Worm (Caenorhabditis elegans) whole organism, young adult: ENCODE results near the gene Y55F3BR.1.

Experiments used
- B0019.2 ChIP-seq: fragments of 200-800 bp; sonication (Bioruptor generic); conservative IDR thresholded peaks from 2 replicates; pipeline ENCODE4 v1.3.6; 2022; ENCODE audit warnings: missing genetic modification reagents, missing genetic modification characterization, missing compliant biosample characterization
- B0336.3 ChIP-seq: fragments of 200-800 bp; sonication (Bioruptor generic); IDR thresholded peaks from 2 replicates; pipeline ENCODE4 v1.3.6; 2022; ENCODE audit warnings: missing genetic modification characterization, missing compliant biosample characterization
- D2030.7 ChIP-seq: fragments of 200-800 bp; sonication (Bioruptor generic); IDR thresholded peaks from 2 replicates; pipeline ENCODE4 v1.3.6; 2022; ENCODE audit warnings: missing genetic modification reagents, missing genetic modification characterization, missing compliant biosample characterization
- F22D6.2 ChIP-seq: sonication (generic microtip); optimal IDR thresholded peaks from 2 replicates; lab custom pipeline; 2016; ENCODE audit warnings: mild to moderate bottlenecking, missing genetic modification characterization, missing compliant biosample characterization
- F57C9.4 ChIP-seq: sonication (generic microtip); optimal IDR thresholded peaks from 2 replicates; lab custom pipeline; 2017; ENCODE audit warnings: mild to moderate bottlenecking, missing genetic modification characterization, missing compliant biosample characterization
- K11D2.4 ChIP-seq: fragments of 200-800 bp; sonication (Bioruptor generic); IDR thresholded peaks from 2 replicates; pipeline ENCODE4 v1.3.6; 2022; ENCODE audit warnings: missing genetic modification reagents, missing genetic modification characterization, missing compliant biosample characterization
- K12H6.12 ChIP-seq: fragments of 200-800 bp; sonication (Bioruptor generic); optimal IDR thresholded peaks from 2 replicates; lab custom pipeline; 2018; ENCODE audit warnings: mild to moderate bottlenecking, missing genetic modification characterization, missing compliant biosample characterization
- Y53F4B.3 ChIP-seq: fragments of 200-800 bp; sonication (Bioruptor generic); IDR thresholded peaks from 2 replicates; pipeline ENCODE4 v1.3.6; 2022; ENCODE audit warnings: missing genetic modification reagents, missing genetic modification characterization, missing compliant biosample characterization
- Y56A3A.18 ChIP-seq: fragments of 200-800 bp; sonication (Bioruptor generic); IDR thresholded peaks from 2 replicates; pipeline ENCODE4 v1.3.6; 2022; ENCODE audit warnings: missing genetic modification reagents, missing genetic modification characterization, missing compliant biosample characterization
- aptf-2 ChIP-seq: fragments of 200-800 bp; sonication (Bioruptor generic); conservative IDR thresholded peaks from 2 replicates; pipeline ENCODE4 v1.3.6; 2022; ENCODE audit warnings: missing genetic modification reagents, missing genetic modification characterization, missing compliant biosample characterization
- attf-5 ChIP-seq: fragments of 200-800 bp; sonication (Bioruptor generic); optimal IDR thresholded peaks from 2 replicates; lab custom pipeline; 2018; ENCODE audit warnings: mild to moderate bottlenecking, missing genetic modification characterization, missing compliant biosample characterization
- bed-1 ChIP-seq: fragments of 200-800 bp; sonication (Bioruptor generic); IDR thresholded peaks from 2 replicates; pipeline ENCODE4 v1.3.6; 2022; ENCODE audit warnings: missing genetic modification reagents, missing genetic modification characterization, missing compliant biosample characterization
- cebp-2 ChIP-seq: fragments of 200-800 bp; sonication (Bioruptor generic); IDR thresholded peaks from 2 replicates; pipeline ENCODE4 v1.3.6; 2022; ENCODE audit warnings: missing genetic modification characterization, missing compliant biosample characterization
- ceh-27 ChIP-seq: fragments of 200-800 bp; sonication (Bioruptor generic); optimal IDR thresholded peaks from 2 replicates; lab custom pipeline; 2018; ENCODE audit warnings: mild to moderate bottlenecking, missing genetic modification characterization, moderate library complexity, missing compliant biosample characterization
- ceh-40 ChIP-seq: fragments of 200-800 bp; sonication (Bioruptor generic); IDR thresholded peaks from 2 replicates; pipeline ENCODE4 v1.3.6; 2022; ENCODE audit warnings: missing genetic modification characterization, missing compliant biosample characterization
- dox-1 ChIP-seq: fragments of 200-800 bp; sonication (Bioruptor generic); IDR thresholded peaks from 2 replicates; pipeline ENCODE4 v1.3.6; 2022; ENCODE audit warnings: missing genetic modification reagents, missing genetic modification characterization, missing compliant biosample characterization
- dpff-1 ChIP-seq: sonication (generic microtip); optimal IDR thresholded peaks from 2 replicates; lab custom pipeline; 2017; ENCODE audit warnings: mild to moderate bottlenecking, missing genetic modification characterization, missing compliant biosample characterization
- dpl-1 ChIP-seq: fragments of 150-350 bp; optimal IDR thresholded peaks from 2 replicates; lab custom pipeline; 2014; ENCODE audit warnings: missing biosample characterization, missing genetic modification reagents, missing genetic modification characterization
- egl-44 ChIP-seq: fragments of 200-800 bp; sonication (Bioruptor generic); IDR thresholded peaks from 2 replicates; pipeline ENCODE4 v1.3.6; 2022; ENCODE audit warnings: missing genetic modification reagents, missing genetic modification characterization, missing compliant biosample characterization
- ekl-4 ChIP-seq: fragments of 200-800 bp; sonication (Bioruptor generic); IDR thresholded peaks from 2 replicates; pipeline ENCODE4 v1.3.6; 2022; ENCODE audit warnings: missing genetic modification reagents, missing genetic modification characterization, missing compliant biosample characterization
- him-1 ChIP-seq: sonication (generic microtip); optimal IDR thresholded peaks from 2 replicates; lab custom pipeline; 2016; ENCODE audit warnings: missing genotype, missing genetic modification reagents, missing genetic modification characterization, missing compliant biosample characterization
- hlh-12 ChIP-seq: sonication (generic microtip); optimal IDR thresholded peaks from 2 replicates; lab custom pipeline; 2016; ENCODE audit warnings: missing genetic modification characterization, missing compliant biosample characterization
- hmg-1.2 ChIP-seq: fragments of 200-800 bp; sonication (Bioruptor generic); IDR thresholded peaks from 2 replicates; pipeline ENCODE4 v1.3.6; 2022; ENCODE audit warnings: missing genetic modification reagents, missing genetic modification characterization, missing compliant biosample characterization
- hrde-1 ChIP-seq: sonication (generic microtip); optimal IDR thresholded peaks from 2 replicates; lab custom pipeline; 2016; ENCODE audit warnings: missing genetic modification characterization, mild to moderate bottlenecking, missing compliant biosample characterization, moderate library complexity, missing genotype, missing genetic modification reagents, borderline replicate concordance
- lin-26 ChIP-seq: fragments of 200-800 bp; sonication (Bioruptor generic); IDR thresholded peaks from 2 replicates; pipeline ENCODE4 v1.3.6; 2022; ENCODE audit warnings: missing genetic modification reagents, missing genetic modification characterization, missing compliant biosample characterization
- lsl-1 ChIP-seq: fragments of 200-800 bp; sonication (Bioruptor generic); optimal IDR thresholded peaks from 2 replicates; lab custom pipeline; 2018; ENCODE audit warnings: mild to moderate bottlenecking, missing genetic modification characterization, moderate library complexity, missing compliant biosample characterization
- madf-3 ChIP-seq: fragments of 200-800 bp; sonication (Bioruptor generic); IDR thresholded peaks from 2 replicates; pipeline ENCODE4 v1.3.6; 2022; ENCODE audit warnings: missing genetic modification reagents, missing genetic modification characterization, missing compliant biosample characterization
- mel-28 ChIP-seq: sonication (generic microtip); optimal IDR thresholded peaks from 2 replicates; lab custom pipeline; 2016; ENCODE audit warnings: borderline replicate concordance, mild to moderate bottlenecking, missing genetic modification characterization, missing compliant biosample characterization
- nfya-1 ChIP-seq: sonication (generic microtip); optimal IDR thresholded peaks from 2 replicates; lab custom pipeline; 2017; ENCODE audit warnings: antibody characterized with exemption, missing compliant biosample characterization, missing genetic modification characterization, borderline replicate concordance; ENCODE audit not compliant: insufficient read depth
- nfyb-1 ChIP-seq: fragments of 200-800 bp; sonication (Bioruptor generic); IDR thresholded peaks from 2 replicates; pipeline ENCODE4 v1.3.6; 2022; ENCODE audit warnings: missing genetic modification reagents, missing genetic modification characterization, missing compliant biosample characterization
- pbrm-1 ChIP-seq: fragments of 200-800 bp; sonication (Bioruptor generic); IDR thresholded peaks from 2 replicates; pipeline ENCODE4 v1.3.6; 2022; ENCODE audit warnings: missing genetic modification reagents, missing genetic modification characterization, missing compliant biosample characterization
- rcor-1 ChIP-seq: fragments of 200-800 bp; sonication (Bioruptor generic); IDR thresholded peaks from 2 replicates; pipeline ENCODE4 v1.3.6; 2022; ENCODE audit warnings: missing genetic modification reagents, missing genetic modification characterization, missing compliant biosample characterization
- rec-8 ChIP-seq, 2 experiments: sonication (generic microtip); optimal IDR thresholded peaks; 2 replicates each; lab custom pipeline; 2016; ENCODE audit warnings: mild to moderate bottlenecking in 2 of 2, missing genetic modification characterization in 2 of 2, missing genetic modification reagents in 2 of 2, missing genotype in 2 of 2, missing biosample characterization in 1 of 2, missing compliant biosample characterization in 1 of 2, moderate library complexity in 1 of 2
- repo-1 ChIP-seq: sonication (generic microtip); optimal IDR thresholded peaks from 2 replicates; lab custom pipeline; 2017; ENCODE audit warnings: mild to moderate bottlenecking, missing genetic modification characterization, missing compliant biosample characterization
- snpc-1.1 ChIP-seq: sonication (generic microtip); optimal IDR thresholded peaks from 2 replicates; lab custom pipeline; 2017; ENCODE audit warnings: missing genetic modification characterization, mild to moderate bottlenecking, missing compliant biosample characterization, antibody characterized with exemption, moderate library complexity, missing genotype, missing genetic modification reagents; ENCODE audit not compliant: insufficient read depth
- snpc-3.4 ChIP-seq: sonication (generic microtip); optimal IDR thresholded peaks from 2 replicates; lab custom pipeline; 2017; ENCODE audit warnings: missing genetic modification characterization, mild to moderate bottlenecking, missing compliant biosample characterization, antibody characterized with exemption, moderate library complexity, missing genotype, missing genetic modification reagents
- somi-1 ChIP-seq: fragments of 200-800 bp; sonication (Bioruptor generic); optimal IDR thresholded peaks from 2 replicates; lab custom pipeline; 2018; ENCODE audit warnings: mild to moderate bottlenecking, missing genetic modification characterization, missing compliant biosample characterization
- tbp1 ChIP-seq: fragments of 200-800 bp; sonication (Bioruptor generic); optimal IDR thresholded peaks from 2 replicates; lab custom pipeline; 2018; ENCODE audit warnings: mild to moderate bottlenecking, missing genetic modification characterization, missing compliant biosample characterization
- tbx-9 ChIP-seq: sonication (generic microtip); optimal IDR thresholded peaks from 2 replicates; lab custom pipeline; 2016; ENCODE audit warnings: borderline replicate concordance, missing genetic modification characterization, inconsistent platforms, missing compliant biosample characterization
- unc-62 ChIP-seq: fragments of 150-350 bp; optimal IDR thresholded peaks from 2 replicates; lab custom pipeline; 2014; ENCODE audit warnings: missing biosample characterization, missing genetic modification reagents, missing genetic modification characterization
- xnd-1 ChIP-seq: sonication (generic microtip); optimal IDR thresholded peaks from 2 replicates; lab custom pipeline; 2016; ENCODE audit warnings: missing genotype, missing genetic modification reagents, missing genetic modification characterization, missing compliant biosample characterization
- ztf-22 ChIP-seq: fragments of 200-800 bp; sonication (Bioruptor generic); optimal IDR thresholded peaks from 2 replicates; lab custom pipeline; 2018; ENCODE audit warnings: mild to moderate bottlenecking, missing genetic modification characterization, moderate library complexity, missing compliant biosample characterization
- ztf-6 ChIP-seq: fragments of 200-800 bp; sonication (Bioruptor generic); IDR thresholded peaks from 2 replicates; pipeline ENCODE4 v1.3.6; 2022; ENCODE audit warnings: missing genetic modification reagents, missing genetic modification characterization, missing compliant biosample characterization

Y55F3BR.1 gene

ce11 chrIV:873174-873788, 1.3 kb upstream of the Y55F3BR.1 start (continued):
- TF ChIP-seq tbp1, result peak; percentile 81
- TF ChIP-seq nfya-1 (tag; lab: Kevin White, UChicago), result no peak
- peak; percentile 6 for TF ChIP-seq snpc-3.4 (tag; lab: Kevin White, UChicago)
- peak in 1 of 2 experiments; percentile 9 for TF ChIP-seq rec-8 (tag; optimal IDR thresholded peaks at IDR 0.05; lab: Kevin White, UChicago)
- TF ChIP-seq tbx-9 (tag; lab: Kevin White, UChicago), result no peak
- TF ChIP-seq madf-3, result no peak
- peak; percentile 2 for TF ChIP-seq dpl-1 (GFP tag; lab: Kevin White, UChicago)
- TF ChIP-seq D2030.7 (GFP tag; lab: Robert Waterston, UW), result peak; percentile 71
- peak; percentile 45 for TF ChIP-seq lsl-1 (GFP tag; lab: Kevin White, UChicago)
- TF ChIP-seq K12H6.12 (tag; lab: Kevin White, UChicago), result no peak
- no peak for TF ChIP-seq unc-62
- no peak for TF ChIP-seq xnd-1
- no peak for TF ChIP-seq repo-1 (tag; lab: Kevin White, UChicago)
- TF ChIP-seq attf-5 (GFP tag; lab: Kevin White, UChicago), result peak; percentile 22
- TF ChIP-seq snpc-1.1 (tag; lab: Kevin White, UChicago), result peak; percentile 8
- peak; percentile 58; the same call in 1 of the 2 replicates for TF ChIP-seq lin-26 (GFP tag; lab: Robert Waterston, UW)

- TF ChIP-seq ztf-6 (GFP tag; lab: Robert Waterston, UW) (no peak), lin-26 (GFP tag; lab: Robert Waterston, UW) (no peak)
Observed at ce11 chrIV:878634-879033, 4.0 kb downstream of the Y55F3BR.1 start.

- TF ChIP-seq ceh-27 (GFP tag; lab: Kevin White, UChicago) (peak; percentile 29), pbrm-1 (GFP tag; lab: Robert Waterston, UW) (no peak), D2030.7 (GFP tag; lab: Robert Waterston, UW) (no peak), aptf-2 (GFP tag; lab: Robert Waterston, UW) (no peak), dox-1 (GFP tag; lab: Robert Waterston, UW) (peak; percentile 48; the same call in 1 of the 2 replicates), mel-28 (tag; lab: Kevin White, UChicago) (no peak), F57C9.4 (tag; lab: Kevin White, UChicago) (no peak), egl-44 (no peak), hrde-1 (tag; lab: Kevin White, UChicago) (no peak), B0019.2 (GFP tag; lab: Robert Waterston, UW) (no peak), tbx-9 (tag; lab: Kevin White, UChicago) (no peak), ztf-6 (GFP tag; lab: Robert Waterston, UW) (no peak), cebp-2 (no peak), K11D2.4 (no peak), ztf-22 (GFP tag; lab: Kevin White, UChicago) (no peak), hlh-12 (tag; lab: Kevin White, UChicago) (no peak), B0336.3 (no peak), dpl-1 (GFP tag; lab: Kevin White, UChicago) (no peak), him-1 (tag; lab: Kevin White, UChicago) (no peak), nfyb-1 (no peak), dpff-1 (tag; lab: Kevin White, UChicago) (no peak), F22D6.2 (tag; lab: Kevin White, UChicago) (no peak), Y53F4B.3 (GFP tag; lab: Robert Waterston, UW) (no peak), Y56A3A.18 (GFP tag; lab: Robert Waterston, UW) (no peak), ceh-40 (no peak), bed-1 (GFP tag; lab: Robert Waterston, UW) (no peak), hmg-1.2 (GFP tag; lab: Robert Waterston, UW) (peak; percentile 66; the same call in 1 of the 2 replicates), rcor-1 (GFP tag; lab: Robert Waterston, UW) (no peak), somi-1 (GFP tag; lab: Kevin White, UChicago) (no peak), ekl-4 (GFP tag; lab: Robert Waterston, UW) (no peak)
Observed at ce11 chrIV:884707-885394, 10.3 kb downstream of the Y55F3BR.1 start, which contains the start of gene mak-2. TSS of gene mak-2 (plus strand) at chrIV:885344.
